Worm (Caenorhabditis elegans): ENCODE results near the gene nlp-67.
"Not testable (repeated sequence)": the region's sequence is repeated elsewhere in the genome, so short reads cannot be mapped to it uniquely, and the experiment has no call there.

DNA sequence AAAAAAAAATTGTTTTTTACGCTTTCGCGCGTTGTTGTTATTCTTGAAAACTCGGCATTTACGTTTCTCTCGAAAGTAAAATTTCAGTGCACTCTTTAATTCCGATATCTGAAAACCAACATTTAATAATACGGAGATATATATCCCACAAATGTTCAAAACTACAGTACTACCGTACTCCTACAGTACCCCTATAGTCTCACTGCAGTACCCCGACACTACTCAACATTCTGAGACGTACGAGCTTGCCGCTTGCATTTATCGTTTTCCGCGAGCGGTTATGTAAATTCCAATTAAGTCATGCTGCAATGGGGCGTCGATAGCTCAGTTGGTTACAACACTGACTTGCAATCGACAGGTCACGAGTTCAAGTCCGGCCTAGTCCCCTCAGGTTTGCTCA lies 28.9 kb downstream of the nlp-67 start, which contains the start of gene F23A7.8:
- TF ChIP-seq ama-1 (optimal IDR thresholded peaks at IDR 0.05); hmbx-1 (tag; optimal IDR thresholded peaks at IDR 0.05); tra-4 (tag; optimal IDR thresholded peaks at IDR 0.05); flt-1 (GFP tag; IDR thresholded peaks at IDR 0.05); ceh-36 (tag; optimal IDR thresholded peaks at IDR 0.05); ets-7 (tag; optimal IDR thresholded peaks at IDR 0.05): not testable (repeated sequence)

All from whole organism, early embryonic.